ENCODE assay signal across 3 fruit fly cellular contexts in the genomic region with DNA sequence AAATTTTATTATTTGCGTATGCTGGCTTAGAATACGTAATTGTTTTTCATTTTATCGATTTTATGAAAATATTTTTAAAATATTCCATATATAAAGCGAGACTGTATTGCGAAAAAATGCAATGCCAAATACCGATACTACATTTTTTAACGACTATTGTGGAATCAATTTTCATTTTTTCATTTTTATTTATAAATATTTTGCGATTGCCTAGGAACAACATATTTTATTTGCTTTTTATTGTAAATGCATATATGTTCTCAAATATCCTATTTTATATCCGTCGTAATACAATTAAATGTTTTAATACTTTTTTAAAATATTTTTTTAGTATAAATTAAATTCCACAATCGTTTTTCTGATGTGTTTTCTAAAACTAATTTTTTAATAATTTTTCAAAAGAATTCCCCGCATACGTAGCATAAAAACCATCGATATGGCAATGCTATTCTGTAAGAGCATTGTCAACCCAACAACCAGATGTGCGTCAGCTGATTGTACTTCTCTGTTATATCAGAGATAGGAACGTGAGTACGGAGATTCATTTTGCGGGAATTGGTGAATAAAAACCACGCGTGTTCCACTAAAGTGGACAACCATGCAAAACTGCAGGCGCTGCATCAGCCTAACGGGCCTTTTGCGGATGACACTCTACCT.
A peak's percentile ranks its signal among the peaks of the same experiment; 100 is the strongest.
TF ChIP-seq lines count a peak whose summit lies in the region.

A gene (plus strand): TSS at position 489 of the 657 bp plus-strand sequence.

TF ChIP-seq in whole organism, adult, 20 proteins besides CTCF, POLR2A, EP300 and RAD21 (continued from another document):
- TF ChIP-seq Crg-1 (GFP tag; optimal IDR thresholded peaks at IDR 0.05; lab: Kevin White, UChicago) (no peak), CG7045 (GFP tag; optimal IDR thresholded peaks at IDR 0.05; lab: Kevin White, UChicago) (peak; percentile 32), Hr96 (GFP tag; optimal IDR thresholded peaks at IDR 0.05; lab: Kevin White, UChicago) (no peak)
TF ChIP-seq in whole organism, adult: peak in this region for 11.

TF ChIP-seq in whole organism, embryonic, 481 proteins besides CTCF, POLR2A, EP300 and RAD21 (continued from another document and continues in another):
- no peak for TF ChIP-seq Lpt (GFP tag; optimal IDR thresholded peaks at IDR 0.05; lab: Kevin White, UChicago)
- TF ChIP-seq CG8388 (GFP tag; optimal IDR thresholded peaks at IDR 0.05; lab: Kevin White, UChicago) = peak; percentile 48
- 0 out of 3 replicates have a peak, but pooled peaks have one; percentile 37 for TF ChIP-seq Opbp (GFP tag; IDR thresholded peaks at IDR 0.05; lab: Robert Waterston, UW; ENCODE audit: partially characterized antibody)
- no peak for TF ChIP-seq Max (GFP tag; optimal IDR thresholded peaks at IDR 0.05; lab: Kevin White, UChicago)
- no peak for TF ChIP-seq CG11723 (GFP tag; optimal IDR thresholded peaks at IDR 0.05; lab: Kevin White, UChicago)
- peak; percentile 12 for TF ChIP-seq CG34376 (GFP tag; optimal IDR thresholded peaks at IDR 0.05; lab: Kevin White, UChicago)
- no peak for TF ChIP-seq grn (GFP tag; optimal IDR thresholded peaks at IDR 0.05; lab: Kevin White, UChicago)
- no peak for TF ChIP-seq C15 (GFP tag; IDR thresholded peaks at IDR 0.05; lab: Robert Waterston, UW)
- TF ChIP-seq Jarid2 (GFP tag; optimal IDR thresholded peaks at IDR 0.05; lab: Kevin White, UChicago) = no peak
- peak; percentile 41 for TF ChIP-seq Xrp1 (GFP tag; IDR thresholded peaks at IDR 0.05; lab: Robert Waterston, UW)
- no peak for TF ChIP-seq pb (GFP tag; optimal IDR thresholded peaks at IDR 0.05; lab: Kevin White, UChicago)
- peak; percentile 60; the same call in 1 of the 2 replicates for TF ChIP-seq Ptx1 (GFP tag; IDR thresholded peaks at IDR 0.05; lab: Robert Waterston, UW)
- peak; percentile 13 for TF ChIP-seq CG13296 (GFP tag; optimal IDR thresholded peaks at IDR 0.05; lab: Kevin White, UChicago)
- peak; percentile 26 for TF ChIP-seq az2 (GFP tag; optimal IDR thresholded peaks at IDR 0.05; lab: Kevin White, UChicago)
- no peak for TF ChIP-seq CG17912 (GFP tag; optimal IDR thresholded peaks at IDR 0.05; lab: Kevin White, UChicago)
- TF ChIP-seq al (GFP tag; IDR thresholded peaks at IDR 0.05; lab: Robert Waterston, UW) = peak; percentile 29; the same call in 1 of the 2 replicates
- no peak for TF ChIP-seq fru (optimal IDR thresholded peaks at IDR 0.05; lab: Kevin White, UChicago)
- peak; percentile 73 for TF ChIP-seq CG13775 (GFP tag; optimal IDR thresholded peaks at IDR 0.05; lab: Kevin White, UChicago)
- TF ChIP-seq PHDP (tag; optimal IDR thresholded peaks at IDR 0.05; lab: Kevin White, UChicago) = peak; percentile 2
- TF ChIP-seq CG11695 (GFP tag; IDR thresholded peaks at IDR 0.05; lab: Robert Waterston, UW) = no peak; the same call in 2 of the 3 replicates
- TF ChIP-seq zf30C (GFP tag; optimal IDR thresholded peaks at IDR 0.05; lab: Kevin White, UChicago) = no peak
- 0 out of 2 replicates have a peak, but pooled peaks have one; percentile 39 for TF ChIP-seq ssp (GFP tag; IDR thresholded peaks at IDR 0.05; lab: Robert Waterston, UW)
- no peak for TF ChIP-seq Doc2 (GFP tag; IDR thresholded peaks at IDR 0.05; lab: Robert Waterston, UW)
- TF ChIP-seq CG2678 (tag; optimal IDR thresholded peaks at IDR 0.05; lab: Kevin White, UChicago) = peak; percentile 70
- peak; percentile 44 for TF ChIP-seq CG8924 (tag; optimal IDR thresholded peaks at IDR 0.05; lab: Kevin White, UChicago)
- no peak for TF ChIP-seq hbn (GFP tag; IDR thresholded peaks at IDR 0.05; lab: Robert Waterston, UW; ENCODE audit: partially characterized antibody)
- TF ChIP-seq tio (GFP tag; optimal IDR thresholded peaks at IDR 0.05; lab: Kevin White, UChicago) = no peak
- peak; percentile 5 for TF ChIP-seq trem (tag; optimal IDR thresholded peaks at IDR 0.05; lab: Kevin White, UChicago)
- TF ChIP-seq pzg (GFP tag; optimal IDR thresholded peaks at IDR 0.05; lab: Kevin White, UChicago) = peak; percentile 46
- TF ChIP-seq corto (GFP tag; optimal IDR thresholded peaks at IDR 0.05; lab: Kevin White, UChicago) = no peak
- TF ChIP-seq phol (tag; optimal IDR thresholded peaks at IDR 0.05; lab: Kevin White, UChicago) = peak; percentile 60
- no peak for TF ChIP-seq GATAe (GFP tag; conservative IDR thresholded peaks at IDR 0.05; lab: Robert Waterston, UW)
- TF ChIP-seq insv (GFP tag; optimal IDR thresholded peaks at IDR 0.05; lab: Kevin White, UChicago) = peak in 1 of 2 experiments; percentile 56
- peak; percentile 44 for TF ChIP-seq dm (GFP tag; optimal IDR thresholded peaks at IDR 0.05; lab: Kevin White, UChicago)
- no peak for TF ChIP-seq maf-S (GFP tag; optimal IDR thresholded peaks at IDR 0.05; lab: Kevin White, UChicago)
- TF ChIP-seq CG3847 (GFP tag; IDR thresholded peaks at IDR 0.05; lab: Robert Waterston, UW) = peak; percentile 42
- no peak for TF ChIP-seq CG17186 (GFP tag; optimal IDR thresholded peaks at IDR 0.05; lab: Kevin White, UChicago)
- no peak for TF ChIP-seq kni (GFP tag; optimal IDR thresholded peaks at IDR 0.05; lab: Kevin White, UChicago)
- no peak for TF ChIP-seq Ets65A (GFP tag; lab: Kevin White, UChicago)
- TF ChIP-seq CG30020 (tag; optimal IDR thresholded peaks at IDR 0.05; lab: Kevin White, UChicago) = peak; percentile 72
- TF ChIP-seq tin (GFP tag; optimal IDR thresholded peaks at IDR 0.05; lab: Kevin White, UChicago) = peak; percentile 9
- no peak for TF ChIP-seq CG2875 (GFP tag; optimal IDR thresholded peaks at IDR 0.05; lab: Kevin White, UChicago)
- TF ChIP-seq Oli (tag; optimal IDR thresholded peaks at IDR 0.05; lab: Kevin White, UChicago) = peak; percentile 22
- no peak for TF ChIP-seq mam (GFP tag; optimal IDR thresholded peaks at IDR 0.05; lab: Kevin White, UChicago)
- peak; percentile 19 for TF ChIP-seq CG4328 (GFP tag; optimal IDR thresholded peaks at IDR 0.05; lab: Kevin White, UChicago)
- no peak for TF ChIP-seq kah (GFP tag; optimal IDR thresholded peaks at IDR 0.05; lab: Kevin White, UChicago)
- TF ChIP-seq Rfx (GFP tag; IDR thresholded peaks at IDR 0.05; lab: Robert Waterston, UW) = peak; percentile 62; the same call in 1 of the 2 replicates
- TF ChIP-seq gsb (GFP tag; IDR thresholded peaks at IDR 0.05; lab: Robert Waterston, UW) = no peak
- no peak for TF ChIP-seq luna (GFP tag; optimal IDR thresholded peaks at IDR 0.05; lab: Kevin White, UChicago)
- peak; percentile 74 for TF ChIP-seq CoRest (tag; optimal IDR thresholded peaks at IDR 0.05; lab: Kevin White, UChicago)
- peak; percentile 30; the same call in 1 of the 2 replicates for TF ChIP-seq esg (GFP tag; conservative IDR thresholded peaks at IDR 0.05; lab: Robert Waterston, UW)
- no peak for TF ChIP-seq CG11504 (tag; optimal IDR thresholded peaks at IDR 0.05; lab: Kevin White, UChicago)
- TF ChIP-seq CG2120 (GFP tag; optimal IDR thresholded peaks at IDR 0.05; lab: Kevin White, UChicago) = peak; percentile 31
- no peak for TF ChIP-seq CG7786 (GFP tag; optimal IDR thresholded peaks at IDR 0.05; lab: Kevin White, UChicago)
- TF ChIP-seq BEAF-32 (GFP tag; optimal IDR thresholded peaks at IDR 0.05; lab: Kevin White, UChicago) = peak; percentile 54
- TF ChIP-seq MBD-R2 (GFP tag; IDR thresholded peaks at IDR 0.05; lab: Robert Waterston, UW) = peak; percentile 79
- peak; percentile 22 for TF ChIP-seq fd96Cb (tag; optimal IDR thresholded peaks at IDR 0.05; lab: Kevin White, UChicago)
- peak; percentile 14 for TF ChIP-seq Sin3A (optimal IDR thresholded peaks at IDR 0.05; lab: Kevin White, UChicago)
- no peak for TF ChIP-seq NC2α (GFP tag; optimal IDR thresholded peaks at IDR 0.05; lab: Kevin White, UChicago)
- TF ChIP-seq chif (GFP tag; optimal IDR thresholded peaks at IDR 0.05; lab: Kevin White, UChicago) = no peak

TF ChIP-seq in whole organism, prepupa, 60 proteins besides CTCF, POLR2A, EP300 and RAD21 (continued from another document):
- TF ChIP-seq acj6 (GFP tag; optimal IDR thresholded peaks at IDR 0.05; lab: Kevin White, UChicago) (peak; percentile 19), CG3919 (GFP tag; optimal IDR thresholded peaks at IDR 0.05; lab: Kevin White, UChicago) (no peak), lz (GFP tag; optimal IDR thresholded peaks at IDR 0.05; lab: Kevin White, UChicago) (peak; percentile 11), Ets96B (tag; optimal IDR thresholded peaks at IDR 0.05; lab: Kevin White, UChicago) (peak; percentile 28), Sox15 (GFP tag; optimal IDR thresholded peaks at IDR 0.05; lab: Kevin White, UChicago) (no peak), cyc (GFP tag; optimal IDR thresholded peaks at IDR 0.05; lab: Kevin White, UChicago) (no peak)
